Fruit fly (Drosophila melanogaster): ENCODE results near the gene yellow-f.
A peak's percentile ranks its signal among the peaks of the same experiment; 100 is the strongest.

yellow-f gene

DNA sequence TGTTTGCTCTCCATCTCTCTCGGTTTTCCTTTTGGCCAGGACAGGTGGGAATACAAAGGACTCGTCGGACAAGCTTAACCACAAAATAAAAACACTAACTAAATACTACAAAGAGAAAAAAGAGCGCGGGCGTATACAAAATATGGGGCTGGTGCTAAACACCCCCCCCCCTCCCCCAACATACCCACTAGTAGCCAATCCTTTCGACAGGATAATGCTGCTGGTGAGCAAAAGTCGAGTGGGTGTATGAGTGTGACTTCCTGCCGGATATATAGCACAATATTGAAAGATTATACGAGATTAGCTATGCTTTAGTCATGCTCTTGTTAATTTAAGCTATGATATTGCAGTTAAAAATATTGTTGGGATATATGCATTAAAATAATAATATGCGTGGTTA, 17.8 kb downstream of the yellow-f start:
- TF ChIP-seq GATAd (GFP tag; optimal IDR thresholded peaks at IDR 0.05) (no peak), Dfd (GFP tag; optimal IDR thresholded peaks at IDR 0.05) (peak; percentile 95), jim (GFP tag; optimal IDR thresholded peaks at IDR 0.05) (no peak)

- TF ChIP-seq Sp1 (GFP tag; optimal IDR thresholded peaks at IDR 0.05) (no peak), rgr (GFP tag; optimal IDR thresholded peaks at IDR 0.05) (peak; percentile 1), foxo (GFP tag; optimal IDR thresholded peaks at IDR 0.05) (peak in 1 of 2 experiments; percentile 53), Mio (GFP tag; optimal IDR thresholded peaks at IDR 0.05) (no peak), dmrt93B (GFP tag; optimal IDR thresholded peaks at IDR 0.05) (no peak), OdsH (GFP tag; optimal IDR thresholded peaks at IDR 0.05) (peak; percentile 47), Dfd (GFP tag; optimal IDR thresholded peaks at IDR 0.05) (no peak), CrebA (GFP tag; optimal IDR thresholded peaks at IDR 0.05; ENCODE audit: borderline replicate concordance) (no peak), psq (GFP tag; optimal IDR thresholded peaks at IDR 0.05) (peak; percentile 23), ey (GFP tag; optimal IDR thresholded peaks at IDR 0.05) (no peak), lola (GFP tag; optimal IDR thresholded peaks at IDR 0.05) (no peak), Myc (optimal IDR thresholded peaks at IDR 0.05) (no peak), HLH106 (tag; optimal IDR thresholded peaks at IDR 0.05) (no peak), Hr83 (GFP tag; optimal IDR thresholded peaks at IDR 0.05; ENCODE audit: poor library complexity, severe bottlenecking) (no peak), N (GFP tag; optimal IDR thresholded peaks at IDR 0.05) (no peak), CG9705 (GFP tag; optimal IDR thresholded peaks at IDR 0.05) (no peak), dl (GFP tag; optimal IDR thresholded peaks at IDR 0.05; ENCODE audit: insufficient read depth in 1 of 2, partially characterized antibody in 2 of 2) (no peak), pan (optimal IDR thresholded peaks at IDR 0.05) (no peak), fru (GFP tag; optimal IDR thresholded peaks at IDR 0.05) (peak; percentile 33), GATAd (GFP tag; optimal IDR thresholded peaks at IDR 0.05) (no peak), Jra (GFP tag; optimal IDR thresholded peaks at IDR 0.05) (no peak), Vsx2 (GFP tag; optimal IDR thresholded peaks at IDR 0.05; ENCODE audit: partially characterized antibody) (no peak), sv (GFP tag; optimal IDR thresholded peaks at IDR 0.05) (no peak), br (GFP tag; optimal IDR thresholded peaks at IDR 0.05) (no peak), usp (GFP tag; optimal IDR thresholded peaks at IDR 0.05) (no peak), Abd-B (GFP tag; optimal IDR thresholded peaks at IDR 0.05) (no peak), Hnf4 (GFP tag; optimal IDR thresholded peaks at IDR 0.05) (no peak), Dif (GFP tag; optimal IDR thresholded peaks at IDR 0.05; ENCODE audit: partially characterized antibody) (peak; percentile 26), Hr78 (GFP tag; optimal IDR thresholded peaks at IDR 0.05) (no peak), woc (GFP tag; optimal IDR thresholded peaks at IDR 0.05) (no peak), jim (GFP tag; optimal IDR thresholded peaks at IDR 0.05) (no peak), CG32264 (GFP tag; optimal IDR thresholded peaks at IDR 0.05) (no peak), tai (GFP tag; optimal IDR thresholded peaks at IDR 0.05) (no peak), Rel (GFP tag; optimal IDR thresholded peaks at IDR 0.05) (no peak), Rel (tag; optimal IDR thresholded peaks at IDR 0.05) (no peak), dsf (GFP tag; optimal IDR thresholded peaks at IDR 0.05; ENCODE audit: borderline replicate concordance) (no peak), h (GFP tag; optimal IDR thresholded peaks at IDR 0.05) (no peak), brk (GFP tag; optimal IDR thresholded peaks at IDR 0.05) (no peak), sage (GFP tag; optimal IDR thresholded peaks at IDR 0.05) (no peak)
Observed at dm6 chr3R:12974447-12974846, 18.6 kb downstream of the yellow-f start.

DNA sequence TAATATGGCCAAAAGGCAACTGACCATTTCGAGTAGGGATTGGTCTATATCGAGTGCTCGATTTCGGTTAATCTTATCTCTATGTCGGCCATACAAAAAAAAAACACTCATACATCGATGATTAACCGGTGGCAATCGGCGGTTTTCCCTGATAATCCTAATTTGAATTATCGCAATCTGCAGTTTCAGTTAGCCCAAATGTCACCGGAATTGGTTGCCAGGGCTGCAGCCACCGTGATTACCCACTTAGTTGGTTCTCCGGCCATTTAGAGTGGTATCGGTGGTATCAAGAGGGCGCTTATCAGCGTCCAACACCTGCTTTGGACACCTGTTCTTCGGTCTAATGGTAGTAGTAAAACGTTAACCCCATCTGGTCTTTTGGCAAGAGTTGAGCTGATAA, 20.9 kb downstream of the yellow-f start:
- no peak for TF ChIP-seq Abd-B (GFP tag; optimal IDR thresholded peaks at IDR 0.05)
- no peak for TF ChIP-seq jim (GFP tag; optimal IDR thresholded peaks at IDR 0.05)
- no peak for TF ChIP-seq Rel (GFP tag; optimal IDR thresholded peaks at IDR 0.05)
- no peak for TF ChIP-seq Rel (tag; optimal IDR thresholded peaks at IDR 0.05)

Measured in whole organism, wandering third instar larva.